Worm (Caenorhabditis elegans) whole organism, L4 larva: ENCODE measurements around the gene hpo-19.

ENCODE experiments used
- ZK337.2 ChIP-seq: fragments of 200-800 bp; sonication (Bioruptor generic); IDR thresholded peaks from 2 replicates; pipeline ENCODE4 v1.3.6; 2022; ENCODE audit warnings: missing genetic modification reagents, missing genetic modification characterization, missing compliant biosample characterization
- arid-1 ChIP-seq: fragments of 200-800 bp; sonication (Bioruptor generic); conservative IDR thresholded peaks from 2 replicates; pipeline ENCODE4 v1.3.6; 2022; ENCODE audit warnings: missing genetic modification reagents, missing genetic modification characterization, missing compliant biosample characterization
- ceh-44 ChIP-seq: fragments of 200-800 bp; sonication (Bioruptor generic); IDR thresholded peaks from 2 replicates; pipeline ENCODE4 v1.3.6; 2022; ENCODE audit warnings: missing genetic modification reagents, missing genetic modification characterization, missing compliant biosample characterization
- fkh-10 ChIP-seq: fragments of 150-350 bp; optimal IDR thresholded peaks from 2 replicates; lab custom pipeline; 2014; ENCODE audit warnings: missing biosample characterization, missing genetic modification reagents, missing genetic modification characterization
- hlh-30 ChIP-seq: sonication (generic microtip); optimal IDR thresholded peaks from 2 replicates; lab custom pipeline; 2017; ENCODE audit warnings: antibody characterized with exemption, mild to moderate bottlenecking, missing genetic modification characterization, missing compliant biosample characterization; ENCODE audit not compliant: insufficient read depth
- lin-39 ChIP-seq: fragments of 150-350 bp; optimal IDR thresholded peaks from 2 replicates; lab custom pipeline; 2014; ENCODE audit warnings: missing biosample characterization, missing genetic modification reagents, missing genetic modification characterization
- mes-2 ChIP-seq: sonication (generic microtip); optimal IDR thresholded peaks from 2 replicates; lab custom pipeline; 2016; ENCODE audit warnings: missing genotype, mild to moderate bottlenecking, missing genetic modification characterization, missing compliant biosample characterization; ENCODE audit not compliant: poor library complexity, severe bottlenecking
- nhr-25 ChIP-seq: sonication (generic microtip); optimal IDR thresholded peaks from 2 replicates; lab custom pipeline; 2017; ENCODE audit warnings: missing genetic modification characterization, mild to moderate bottlenecking, missing compliant biosample characterization, antibody characterized with exemption, moderate library complexity, borderline replicate concordance; ENCODE audit not compliant: insufficient read depth
- php-3 ChIP-seq: fragments of 200-800 bp; sonication (Bioruptor generic); IDR thresholded peaks from 2 replicates; pipeline ENCODE4 v1.3.6; 2022; ENCODE audit warnings: missing genetic modification reagents, missing genetic modification characterization, missing compliant biosample characterization
- set-16 ChIP-seq: fragments of 200-800 bp; sonication (Bioruptor generic); IDR thresholded peaks from 2 replicates; pipeline ENCODE4 v1.3.6; 2022; ENCODE audit warnings: missing genetic modification reagents, missing genetic modification characterization, missing compliant biosample characterization
- zag-1 ChIP-seq: fragments of 150-350 bp; optimal IDR thresholded peaks from 2 replicates; lab custom pipeline; 2014; ENCODE audit warnings: missing biosample characterization, missing genetic modification characterization

ce11 chrV:6462606-6463005 is 26.2 kb downstream of the hpo-19 start:
- TF ChIP-seq lin-39 (tag; lab: Kevin White, UChicago) (no peak), fkh-10 (no peak), hlh-30 (tag; lab: Kevin White, UChicago) (peak; percentile 73), set-16 (GFP tag; lab: Robert Waterston, UW) (no peak), arid-1 (GFP tag; lab: Robert Waterston, UW) (no peak), nhr-25 (no peak), zag-1 (tag; lab: Kevin White, UChicago) (no peak), php-3 (GFP tag; lab: Robert Waterston, UW) (0 out of 2 replicates have a peak, but pooled peaks have one; percentile 31), ceh-44 (GFP tag; lab: Robert Waterston, UW) (no peak), ZK337.2 (GFP tag; lab: Robert Waterston, UW) (no peak), mes-2 (tag; lab: Kevin White, UChicago) (no peak)
